5 fruit fly cellular contexts compared by ENCODE assay signal in the genomic region with DNA sequence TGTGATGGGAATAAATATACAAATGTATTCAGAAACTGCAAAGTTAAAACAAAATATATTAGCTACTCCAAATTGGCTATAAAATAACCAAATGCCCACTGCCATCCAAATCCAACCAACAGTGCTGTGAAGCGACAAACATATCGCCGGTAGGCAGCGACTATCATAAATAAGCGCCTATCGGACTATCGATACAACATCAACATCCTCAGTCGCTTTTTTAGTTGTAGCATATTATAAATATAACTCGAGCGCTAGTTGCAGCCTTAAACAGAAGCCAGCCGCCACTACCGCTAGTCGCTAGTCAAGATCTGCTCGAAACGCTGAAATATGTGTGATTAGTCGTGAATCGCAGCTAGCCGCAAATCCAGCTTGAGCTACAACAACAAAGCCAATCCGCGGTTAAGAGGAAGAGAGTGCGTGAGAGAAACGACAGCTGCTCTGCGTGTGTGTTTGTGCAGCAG.
TF ChIP-seq lines count a peak whose summit lies in the region.

No protein-coding gene starts in this region.

- no peak for TF ChIP-seq CTCF in whole organism, embryonic (GFP tag; optimal IDR thresholded peaks at IDR 0.05; lab: Kevin White, UChicago)

TF ChIP-seq in whole organism, adult, 20 proteins besides CTCF, POLR2A, EP300 and RAD21 (continues in another document):
- no peak for TF ChIP-seq ovo (GFP tag; optimal IDR thresholded peaks at IDR 0.05; lab: Kevin White, UChicago)
- no peak for TF ChIP-seq cic (GFP tag; optimal IDR thresholded peaks at IDR 0.05; lab: Kevin White, UChicago)
- TF ChIP-seq Hr96 (GFP tag; optimal IDR thresholded peaks at IDR 0.05; lab: Kevin White, UChicago), result peak; percentile 61
- peak; percentile 56 for TF ChIP-seq CG1620 (GFP tag; optimal IDR thresholded peaks at IDR 0.05; lab: Kevin White, UChicago)
- TF ChIP-seq cnc (optimal IDR thresholded peaks at IDR 0.05; lab: Kevin White, UChicago), result no peak
- TF ChIP-seq CG7045 (GFP tag; optimal IDR thresholded peaks at IDR 0.05; lab: Kevin White, UChicago), result no peak
- TF ChIP-seq CG33017 (tag; optimal IDR thresholded peaks at IDR 0.05; lab: Kevin White, UChicago), result no peak
- peak; percentile 54 for TF ChIP-seq pad (GFP tag; optimal IDR thresholded peaks at IDR 0.05; lab: Kevin White, UChicago)
- no peak for TF ChIP-seq CG11617 (GFP tag; optimal IDR thresholded peaks at IDR 0.05; lab: Kevin White, UChicago)
- peak; percentile 41 for TF ChIP-seq toe (GFP tag; optimal IDR thresholded peaks at IDR 0.05; lab: Kevin White, UChicago)
- peak; percentile 47 for TF ChIP-seq Crg-1 (GFP tag; optimal IDR thresholded peaks at IDR 0.05; lab: Kevin White, UChicago)
- TF ChIP-seq CG7101 (tag; optimal IDR thresholded peaks at IDR 0.05; lab: Kevin White, UChicago), result peak; percentile 45
- TF ChIP-seq CG12768 (GFP tag; optimal IDR thresholded peaks at IDR 0.05; lab: Kevin White, UChicago), result peak; percentile 15
- no peak for TF ChIP-seq kay (GFP tag; lab: Kevin White, UChicago; ENCODE audit: borderline replicate concordance)
- peak; percentile 36 for TF ChIP-seq CG14711 (tag; optimal IDR thresholded peaks at IDR 0.05; lab: Kevin White, UChicago)
- TF ChIP-seq CG5204 (GFP tag; optimal IDR thresholded peaks at IDR 0.05; lab: Kevin White, UChicago), result peak; percentile 12
- TF ChIP-seq Clk (GFP tag; optimal IDR thresholded peaks at IDR 0.05; lab: Kevin White, UChicago), result no peak

TF ChIP-seq in whole organism, embryonic, 481 proteins besides CTCF, POLR2A, EP300 and RAD21 (continues in another document):
- TF ChIP-seq lilli (GFP tag; optimal IDR thresholded peaks at IDR 0.05; lab: Kevin White, UChicago) (peak; percentile 44), mld (GFP tag; IDR thresholded peaks at IDR 0.05; lab: Robert Waterston, UW; ENCODE audit: partially characterized antibody) (peak; percentile 85), CG8290 (GFP tag; optimal IDR thresholded peaks at IDR 0.05; lab: Kevin White, UChicago) (peak; percentile 17), CG8290 (tag; optimal IDR thresholded peaks at IDR 0.05; lab: Kevin White, UChicago) (no peak), H15 (GFP tag; IDR thresholded peaks at IDR 0.05; lab: Robert Waterston, UW) (no peak), CG17359 (tag; optimal IDR thresholded peaks at IDR 0.05; lab: Kevin White, UChicago) (no peak), CG12659 (GFP tag; optimal IDR thresholded peaks at IDR 0.05; lab: Kevin White, UChicago) (peak; percentile 60), crp (GFP tag; optimal IDR thresholded peaks at IDR 0.05; lab: Kevin White, UChicago) (peak in 1 of 2 experiments; percentile 36), zfh2 (GFP tag; optimal IDR thresholded peaks at IDR 0.05; lab: Kevin White, UChicago) (peak; percentile 67), CG15479 (GFP tag; optimal IDR thresholded peaks at IDR 0.05; lab: Kevin White, UChicago) (peak; percentile 15), Bdp1 (GFP tag; optimal IDR thresholded peaks at IDR 0.05; lab: Kevin White, UChicago) (no peak), dmrt11E (tag; optimal IDR thresholded peaks at IDR 0.05; lab: Kevin White, UChicago) (peak; percentile 24), Ssrp (tag; optimal IDR thresholded peaks at IDR 0.05; lab: Kevin White, UChicago) (no peak), CG10654 (GFP tag; optimal IDR thresholded peaks at IDR 0.05; lab: Kevin White, UChicago) (no peak), CG12299 (tag; optimal IDR thresholded peaks at IDR 0.05; lab: Kevin White, UChicago) (no peak), Xrp1 (GFP tag; IDR thresholded peaks at IDR 0.05; lab: Robert Waterston, UW) (no peak), CG9609 (GFP tag; optimal IDR thresholded peaks at IDR 0.05; lab: Kevin White, UChicago) (peak; percentile 34), CG2875 (GFP tag; optimal IDR thresholded peaks at IDR 0.05; lab: Kevin White, UChicago) (no peak)

TF ChIP-seq in whole organism, prepupa, 60 proteins besides CTCF, POLR2A, EP300 and RAD21:
- TF ChIP-seq CG6854 (GFP tag; optimal IDR thresholded peaks at IDR 0.05; lab: Kevin White, UChicago) (peak; percentile 55), salr (GFP tag; optimal IDR thresholded peaks at IDR 0.05; lab: Kevin White, UChicago) (no peak), CG3032 (tag; optimal IDR thresholded peaks at IDR 0.05; lab: Kevin White, UChicago) (peak; percentile 28), CG6276 (GFP tag; optimal IDR thresholded peaks at IDR 0.05; lab: Kevin White, UChicago) (no peak), esn (GFP tag; optimal IDR thresholded peaks at IDR 0.05; lab: Kevin White, UChicago) (peak; percentile 23), svp (GFP tag; lab: Kevin White, UChicago) (no peak), CG31627 (GFP tag; optimal IDR thresholded peaks at IDR 0.05; lab: Kevin White, UChicago) (peak; percentile 16), cyc (GFP tag; optimal IDR thresholded peaks at IDR 0.05; lab: Kevin White, UChicago) (peak; percentile 43), lz (GFP tag; optimal IDR thresholded peaks at IDR 0.05; lab: Kevin White, UChicago) (peak; percentile 43), Ets21C (GFP tag; optimal IDR thresholded peaks at IDR 0.05; lab: Kevin White, UChicago) (no peak), CG6163 (GFP tag; IDR thresholded peaks at IDR 0.05; lab: Robert Waterston, UW) (peak; percentile 44; the same call in 1 of the 3 replicates)
TF ChIP-seq in whole organism, prepupa: peak in this region for 7.

TF ChIP-seq in whole organism, pupa, 21 proteins besides CTCF, POLR2A, EP300 and RAD21:
- TF ChIP-seq CG4496 (GFP tag; IDR thresholded peaks at IDR 0.05; lab: Robert Waterston, UW), result peak; percentile 42; the same call in 1 of the 3 replicates
- TF ChIP-seq CG17806 (tag; optimal IDR thresholded peaks at IDR 0.05; lab: Kevin White, UChicago), result no peak

TF ChIP-seq in whole organism, wandering third instar larva, 38 proteins besides CTCF, POLR2A, EP300 and RAD21:
- TF ChIP-seq CrebA (GFP tag; optimal IDR thresholded peaks at IDR 0.05; lab: Kevin White, UChicago; ENCODE audit: borderline replicate concordance) (no peak), Jra (GFP tag; optimal IDR thresholded peaks at IDR 0.05; lab: Kevin White, UChicago) (peak; percentile 22), N (GFP tag; optimal IDR thresholded peaks at IDR 0.05; lab: Kevin White, UChicago) (no peak), rgr (GFP tag; optimal IDR thresholded peaks at IDR 0.05; lab: Kevin White, UChicago) (no peak), Mio (GFP tag; optimal IDR thresholded peaks at IDR 0.05; lab: Kevin White, UChicago) (no peak), CG9705 (GFP tag; optimal IDR thresholded peaks at IDR 0.05; lab: Kevin White, UChicago) (peak; percentile 46), psq (GFP tag; optimal IDR thresholded peaks at IDR 0.05; lab: Kevin White, UChicago) (peak; percentile 6), Sp1 (GFP tag; optimal IDR thresholded peaks at IDR 0.05; lab: Kevin White, UChicago) (no peak), Dif (GFP tag; optimal IDR thresholded peaks at IDR 0.05; lab: Kevin White, UChicago; ENCODE audit: partially characterized antibody) (no peak), Vsx2 (GFP tag; optimal IDR thresholded peaks at IDR 0.05; lab: Kevin White, UChicago; ENCODE audit: partially characterized antibody) (no peak), Hr83 (GFP tag; optimal IDR thresholded peaks at IDR 0.05; lab: Kevin White, UChicago; ENCODE audit: poor library complexity, severe bottlenecking) (peak; percentile 77), CG32264 (GFP tag; optimal IDR thresholded peaks at IDR 0.05; lab: Kevin White, UChicago) (no peak), HLH106 (tag; optimal IDR thresholded peaks at IDR 0.05; lab: Kevin White, UChicago) (no peak), foxo (GFP tag; optimal IDR thresholded peaks at IDR 0.05; lab: Kevin White, UChicago) (no peak), woc (GFP tag; optimal IDR thresholded peaks at IDR 0.05; lab: Kevin White, UChicago) (peak; percentile 88), usp (GFP tag; optimal IDR thresholded peaks at IDR 0.05; lab: Kevin White, UChicago) (no peak), Hnf4 (GFP tag; optimal IDR thresholded peaks at IDR 0.05; lab: Kevin White, UChicago) (no peak), br (GFP tag; optimal IDR thresholded peaks at IDR 0.05; lab: Kevin White, UChicago) (peak; percentile 36), brk (GFP tag; optimal IDR thresholded peaks at IDR 0.05; lab: Kevin White, UChicago) (no peak), ey (GFP tag; optimal IDR thresholded peaks at IDR 0.05; lab: Kevin White, UChicago) (peak; percentile 5), dl (GFP tag; optimal IDR thresholded peaks at IDR 0.05; lab: Kevin White, UChicago; ENCODE audit: insufficient read depth in 1 of 2, partially characterized antibody in 2 of 2) (no peak), Hr78 (GFP tag; optimal IDR thresholded peaks at IDR 0.05; lab: Kevin White, UChicago) (no peak), sage (GFP tag; optimal IDR thresholded peaks at IDR 0.05; lab: Kevin White, UChicago) (peak; percentile 25), OdsH (GFP tag; optimal IDR thresholded peaks at IDR 0.05; lab: Kevin White, UChicago) (no peak), Myc (optimal IDR thresholded peaks at IDR 0.05; lab: Kevin White, UChicago) (peak; percentile 90), pan (optimal IDR thresholded peaks at IDR 0.05; lab: Kevin White, UChicago) (no peak), dsf (GFP tag; optimal IDR thresholded peaks at IDR 0.05; lab: Kevin White, UChicago; ENCODE audit: borderline replicate concordance) (peak; percentile 22), sv (GFP tag; optimal IDR thresholded peaks at IDR 0.05; lab: Kevin White, UChicago) (no peak), h (GFP tag; optimal IDR thresholded peaks at IDR 0.05; lab: Kevin White, UChicago) (peak; percentile 48), dmrt93B (GFP tag; optimal IDR thresholded peaks at IDR 0.05; lab: Kevin White, UChicago) (no peak), Abd-B (GFP tag; optimal IDR thresholded peaks at IDR 0.05; lab: Kevin White, UChicago) (no peak), fru (GFP tag; optimal IDR thresholded peaks at IDR 0.05; lab: Kevin White, UChicago) (no peak), Rel (GFP tag; optimal IDR thresholded peaks at IDR 0.05; lab: Kevin White, UChicago) (no peak), Rel (tag; optimal IDR thresholded peaks at IDR 0.05; lab: Kevin White, UChicago) (no peak), tai (GFP tag; optimal IDR thresholded peaks at IDR 0.05; lab: Kevin White, UChicago) (no peak), Dfd (GFP tag; optimal IDR thresholded peaks at IDR 0.05; lab: Kevin White, UChicago) (no peak), jim (GFP tag; optimal IDR thresholded peaks at IDR 0.05; lab: Kevin White, UChicago) (no peak), GATAd (GFP tag; optimal IDR thresholded peaks at IDR 0.05; lab: Kevin White, UChicago) (no peak), lola (GFP tag; optimal IDR thresholded peaks at IDR 0.05; lab: Kevin White, UChicago) (no peak)
